Fruit fly (Drosophila melanogaster) whole organism, adult: ENCODE results near the gene CG2604.

Experiments
- CG12768 ChIP-seq: fragments of 200-800 bp; sonication (Bioruptor generic); optimal IDR thresholded peaks from 2 replicates; lab custom pipeline; 2017; ENCODE audit warnings: missing biosample characterization, missing genetic modification characterization, mild to moderate bottlenecking, moderate library complexity, missing genetic modification reagents
- CG14711 ChIP-seq: fragments of 200-800 bp; sonication (Bioruptor generic); optimal IDR thresholded peaks from 2 replicates; lab custom pipeline; 2018; ENCODE audit warnings: missing biosample characterization, mild to moderate bottlenecking, missing genetic modification characterization, moderate library complexity
- CG1620 ChIP-seq: fragments of 200-800 bp; sonication (Bioruptor generic); optimal IDR thresholded peaks from 2 replicates; lab custom pipeline; 2016; ENCODE audit warnings: missing biosample characterization, missing genetic modification characterization
- CG33017 ChIP-seq: fragments of 200-800 bp; sonication (Bioruptor generic); optimal IDR thresholded peaks from 2 replicates; lab custom pipeline; 2018; ENCODE audit warnings: missing biosample characterization, mild to moderate bottlenecking, missing genetic modification characterization, moderate library complexity
- CG5204 ChIP-seq: fragments of 200-800 bp; sonication (Bioruptor generic); optimal IDR thresholded peaks from 2 replicates; lab custom pipeline; 2016; ENCODE audit warnings: missing biosample characterization, missing genetic modification characterization
- CG7045 ChIP-seq: fragments of 200-800 bp; sonication (Bioruptor generic); optimal IDR thresholded peaks from 2 replicates; lab custom pipeline; 2017; ENCODE audit warnings: missing biosample characterization, mild to moderate bottlenecking, missing genetic modification characterization
- CG7101 ChIP-seq: fragments of 200-800 bp; sonication (Bioruptor generic); optimal IDR thresholded peaks from 2 replicates; lab custom pipeline; 2018; ENCODE audit warnings: missing biosample characterization, mild to moderate bottlenecking, missing genetic modification characterization, moderate library complexity
- Clk ChIP-seq: fragments of 200-800 bp; sonication (Bioruptor generic); optimal IDR thresholded peaks from 2 replicates; lab custom pipeline; 2017; ENCODE audit warnings: missing biosample characterization, missing genetic modification characterization
- Crg-1 ChIP-seq: fragments of 200-800 bp; sonication (Bioruptor generic); optimal IDR thresholded peaks from 2 replicates; lab custom pipeline; 2016; ENCODE audit warnings: missing biosample characterization, missing genetic modification characterization
- bab1 ChIP-seq: fragments of 200-800 bp; sonication (Bioruptor generic); optimal IDR thresholded peaks from 3 replicates; lab custom pipeline; 2019; ENCODE audit warnings: missing biosample characterization, mild to moderate bottlenecking, missing genetic modification characterization, moderate library complexity
- cic ChIP-seq: fragments of 200-800 bp; sonication (Bioruptor generic); optimal IDR thresholded peaks from 2 replicates; lab custom pipeline; 2017; ENCODE audit warnings: missing biosample characterization, mild to moderate bottlenecking, missing genetic modification characterization, moderate library complexity
- cnc ChIP-seq, 2 experiments: fragments of >200 bp; optimal IDR thresholded peaks; 2 replicates each; lab custom pipeline; 2017
- pad ChIP-seq: fragments of 200-800 bp; sonication (Bioruptor generic); optimal IDR thresholded peaks from 3 replicates; lab custom pipeline; 2017; ENCODE audit warnings: missing biosample characterization, missing genetic modification characterization, mild to moderate bottlenecking, moderate library complexity, missing genetic modification reagents
- tj ChIP-seq: fragments of 200-800 bp; sonication (Bioruptor generic); optimal IDR thresholded peaks from 3 replicates; lab custom pipeline; 2017; ENCODE audit warnings: missing biosample characterization, mild to moderate bottlenecking, missing genetic modification characterization, moderate library complexity
- toe ChIP-seq: fragments of 200-800 bp; sonication (Bioruptor generic); optimal IDR thresholded peaks from 2 replicates; lab custom pipeline; 2016; ENCODE audit warnings: missing biosample characterization, missing genetic modification characterization

CG2604 gene

dm6 chr3R:5175944-5176343, 47.2 kb downstream of the CG2604 start:
- TF ChIP-seq pad (GFP tag; lab: Kevin White, UChicago) (no peak), toe (GFP tag; lab: Kevin White, UChicago) (no peak), cic (GFP tag; lab: Kevin White, UChicago) (no peak), CG14711 (tag; lab: Kevin White, UChicago) (no peak), bab1 (GFP tag; lab: Kevin White, UChicago) (no peak), tj (GFP tag; lab: Kevin White, UChicago) (no peak), Clk (GFP tag; lab: Kevin White, UChicago) (no peak), Crg-1 (no peak), CG33017 (tag; lab: Kevin White, UChicago) (no peak), CG12768 (no peak), CG5204 (GFP tag; lab: Kevin White, UChicago) (no peak), CG7045 (GFP tag; lab: Kevin White, UChicago) (no peak)

- no peak for TF ChIP-seq cnc (optimal IDR thresholded peaks at IDR 0.05; lab: Kevin White, UChicago)
- no peak for TF ChIP-seq CG1620 (GFP tag; lab: Kevin White, UChicago)
- TF ChIP-seq CG5204 (GFP tag; lab: Kevin White, UChicago) = no peak
- no peak for TF ChIP-seq CG7101 (tag; lab: Kevin White, UChicago)
- TF ChIP-seq CG7045 (GFP tag; lab: Kevin White, UChicago) = no peak
- no peak for TF ChIP-seq Crg-1
- TF ChIP-seq toe (GFP tag; lab: Kevin White, UChicago) = no peak
- no peak for TF ChIP-seq tj (GFP tag; lab: Kevin White, UChicago)
- no peak for TF ChIP-seq Clk (GFP tag; lab: Kevin White, UChicago)
- TF ChIP-seq bab1 (GFP tag; lab: Kevin White, UChicago) = no peak
These were observed 51.2 kb downstream of the CG2604 start for dm6 chr3R:5171972-5172371.
